Fruit fly (Drosophila melanogaster) whole organism, prepupa: Measurements from ENCODE around the gene CG45002.

ENCODE experiments used
- Blimp-1 ChIP-seq: fragments of 200-800 bp; sonication (Bioruptor generic); optimal IDR thresholded peaks from 3 replicates; lab custom pipeline; 2017; ENCODE audit warnings: missing biosample characterization, missing genetic modification characterization, mild to moderate bottlenecking, moderate library complexity, missing genetic modification reagents
- CG11294 ChIP-seq: fragments of 200-800 bp; sonication (Bioruptor generic); IDR thresholded peaks from 2 replicates; pipeline ENCODE4 v1.3.6; 2022; ENCODE audit warnings: missing biosample characterization, missing genetic modification characterization
- CG11762 ChIP-seq: fragments of 200-800 bp; sonication (Bioruptor generic); optimal IDR thresholded peaks from 3 replicates; lab custom pipeline; 2016; ENCODE audit warnings: missing biosample characterization, missing genetic modification characterization; ENCODE audit not compliant: insufficient read depth
- CG11902 ChIP-seq: fragments of 200-800 bp; sonication (Bioruptor generic); optimal IDR thresholded peaks from 3 replicates; lab custom pipeline; 2016; ENCODE audit warnings: missing biosample characterization, missing genetic modification characterization
- CG15336 ChIP-seq: fragments of 200-800 bp; sonication (Bioruptor generic); IDR thresholded peaks from 2 replicates; pipeline ENCODE4 v1.3.6; 2022; ENCODE audit warnings: missing biosample characterization, missing genetic modification characterization
- CG1621 ChIP-seq: fragments of 200-800 bp; sonication (Bioruptor generic); optimal IDR thresholded peaks from 3 replicates; lab custom pipeline; 2018; ENCODE audit warnings: missing biosample characterization, mild to moderate bottlenecking, missing genetic modification characterization
- CG16779 ChIP-seq: fragments of 200-800 bp; sonication (Bioruptor generic); optimal IDR thresholded peaks from 3 replicates; lab custom pipeline; 2017; ENCODE audit warnings: missing biosample characterization, mild to moderate bottlenecking, missing genetic modification characterization
- CG3032 ChIP-seq: fragments of 200-800 bp; optimal IDR thresholded peaks from 2 replicates; lab custom pipeline; 2019; ENCODE audit warnings: missing biosample characterization, mild to moderate bottlenecking, missing genetic modification characterization, moderate library complexity
- CG31627 ChIP-seq: fragments of 200-800 bp; sonication (Bioruptor generic); optimal IDR thresholded peaks from 3 replicates; lab custom pipeline; 2016; ENCODE audit warnings: missing biosample characterization, missing genetic modification characterization
- CG32006 ChIP-seq: fragments of 200-800 bp; sonication (Bioruptor generic); optimal IDR thresholded peaks from 3 replicates; lab custom pipeline; 2017; ENCODE audit warnings: missing biosample characterization, mild to moderate bottlenecking, missing genetic modification characterization
- CG34406 ChIP-seq: fragments of 200-800 bp; sonication (Bioruptor generic); optimal IDR thresholded peaks from 3 replicates; lab custom pipeline; 2016; ENCODE audit warnings: missing biosample characterization, missing genetic modification characterization
- CG6163 ChIP-seq: fragments of 200-800 bp; sonication (Bioruptor generic); IDR thresholded peaks from 3 replicates; pipeline ENCODE4 v1.3.6; 2022; ENCODE audit warnings: missing biosample characterization, missing genetic modification characterization
- CG6276 ChIP-seq: fragments of 200-800 bp; sonication (Bioruptor generic); optimal IDR thresholded peaks from 2 replicates; lab custom pipeline; 2017; ENCODE audit warnings: missing biosample characterization, mild to moderate bottlenecking, missing genetic modification characterization
- CG6792 ChIP-seq: fragments of 200-800 bp; sonication (Bioruptor generic); optimal IDR thresholded peaks from 3 replicates; lab custom pipeline; 2016; ENCODE audit warnings: missing biosample characterization, missing genetic modification characterization
- CG6808 ChIP-seq: fragments of 200-800 bp; sonication (Bioruptor generic); optimal IDR thresholded peaks from 3 replicates; lab custom pipeline; 2017; ENCODE audit warnings: missing biosample characterization, missing genetic modification characterization, mild to moderate bottlenecking, moderate library complexity, missing genetic modification reagents
- CG6854 ChIP-seq: fragments of 200-800 bp; sonication (Bioruptor generic); optimal IDR thresholded peaks from 2 replicates; lab custom pipeline; 2017; ENCODE audit warnings: missing biosample characterization, mild to moderate bottlenecking, missing genetic modification characterization
- CG7368 ChIP-seq: fragments of 200-800 bp; sonication (Bioruptor generic); optimal IDR thresholded peaks from 3 replicates; lab custom pipeline; 2016; ENCODE audit warnings: missing biosample characterization, missing genetic modification characterization
- CG8119 ChIP-seq: fragments of 200-800 bp; sonication (Bioruptor generic); IDR thresholded peaks from 3 replicates; pipeline ENCODE4 v1.3.6; 2022; ENCODE audit warnings: missing biosample characterization, missing genetic modification characterization
- CG8319 ChIP-seq: fragments of 200-800 bp; sonication (Bioruptor generic); optimal IDR thresholded peaks from 3 replicates; lab custom pipeline; 2016; ENCODE audit warnings: missing biosample characterization, missing genetic modification characterization
- CG8632 ChIP-seq: fragments of 200-800 bp; sonication (Bioruptor generic); optimal IDR thresholded peaks from 3 replicates; lab custom pipeline; 2016; ENCODE audit warnings: missing biosample characterization, missing genetic modification characterization
- CG9139 ChIP-seq: fragments of 200-800 bp; sonication (Bioruptor generic); optimal IDR thresholded peaks from 3 replicates; lab custom pipeline; 2017; ENCODE audit warnings: missing biosample characterization, mild to moderate bottlenecking, missing genetic modification characterization
- Eip75B ChIP-seq: fragments of 200-800 bp; sonication (Bioruptor generic); optimal IDR thresholded peaks from 3 replicates; lab custom pipeline; 2016; ENCODE audit warnings: missing biosample characterization, missing genetic modification characterization
- Eip78C ChIP-seq: fragments of 200-800 bp; sonication (Bioruptor generic); peaks from one replicate; lab custom pipeline; 2016; ENCODE audit warnings: missing biosample characterization, missing genetic modification characterization
- Eip93F ChIP-seq: fragments of 200-800 bp; sonication (Bioruptor generic); optimal IDR thresholded peaks from 2 replicates; lab custom pipeline; 2016; ENCODE audit warnings: missing biosample characterization, mild to moderate bottlenecking, missing genetic modification characterization
- Ets21C ChIP-seq: fragments of 200-800 bp; sonication (Bioruptor generic); optimal IDR thresholded peaks from 3 replicates; lab custom pipeline; 2016; ENCODE audit warnings: missing biosample characterization, missing genetic modification characterization
- Ets96B ChIP-seq: fragments of 200-800 bp; optimal IDR thresholded peaks from 2 replicates; lab custom pipeline; 2019; ENCODE audit warnings: missing biosample characterization, mild to moderate bottlenecking, missing genetic modification characterization, moderate library complexity
- Gug ChIP-seq: fragments of 200-800 bp; sonication (Bioruptor generic); IDR thresholded peaks from 2 replicates; pipeline ENCODE4 v1.3.6; 2022; ENCODE audit warnings: missing biosample characterization, missing genetic modification characterization
- Hr39 ChIP-seq: fragments of 200-800 bp; sonication (Bioruptor generic); optimal IDR thresholded peaks from 2 replicates; lab custom pipeline; 2016; ENCODE audit warnings: missing biosample characterization, missing genetic modification characterization
- Hr4 ChIP-seq: fragments of 200-800 bp; sonication (Bioruptor generic); optimal IDR thresholded peaks from 3 replicates; lab custom pipeline; 2016; ENCODE audit warnings: missing biosample characterization, missing genetic modification characterization
- Lpt ChIP-seq: fragments of 200-800 bp; sonication (Bioruptor generic); optimal IDR thresholded peaks from 3 replicates; lab custom pipeline; 2016; ENCODE audit warnings: missing biosample characterization, missing genetic modification characterization
- Met ChIP-seq: fragments of 200-800 bp; sonication (Bioruptor generic); optimal IDR thresholded peaks from 3 replicates; lab custom pipeline; 2016; ENCODE audit warnings: missing biosample characterization, missing genetic modification characterization
- OdsH ChIP-seq: fragments of 200-800 bp; sonication (Bioruptor generic); optimal IDR thresholded peaks from 3 replicates; lab custom pipeline; 2016; ENCODE audit warnings: missing biosample characterization, missing genetic modification characterization
- Smox ChIP-seq: fragments of 200-800 bp; sonication (Bioruptor generic); optimal IDR thresholded peaks from 3 replicates; lab custom pipeline; 2016; ENCODE audit warnings: missing biosample characterization, missing genetic modification characterization
- Sox102F ChIP-seq: fragments of 200-800 bp; sonication (Bioruptor generic); optimal IDR thresholded peaks from 2 replicates; lab custom pipeline; 2016; ENCODE audit warnings: missing biosample characterization, mild to moderate bottlenecking, missing genetic modification characterization
- Sox14 ChIP-seq: fragments of 200-800 bp; sonication (Bioruptor generic); optimal IDR thresholded peaks from 3 replicates; lab custom pipeline; 2016; ENCODE audit warnings: missing biosample characterization, missing genetic modification characterization
- Sox15 ChIP-seq: fragments of 200-800 bp; sonication (Bioruptor generic); optimal IDR thresholded peaks from 3 replicates; lab custom pipeline; 2016; ENCODE audit warnings: missing biosample characterization, missing genetic modification characterization
- acj6 ChIP-seq: fragments of 200-800 bp; sonication (Bioruptor generic); optimal IDR thresholded peaks from 3 replicates; lab custom pipeline; 2016; ENCODE audit warnings: missing biosample characterization, missing genetic modification characterization
- cyc ChIP-seq: fragments of 200-800 bp; sonication (Bioruptor generic); optimal IDR thresholded peaks from 3 replicates; lab custom pipeline; 2016; ENCODE audit warnings: missing biosample characterization, missing genetic modification characterization
- dsx ChIP-seq: fragments of 200-800 bp; optimal IDR thresholded peaks from 3 replicates; lab custom pipeline; 2019; ENCODE audit warnings: missing biosample characterization, mild to moderate bottlenecking, missing genetic modification characterization, moderate library complexity; ENCODE audit not compliant: poor library complexity, severe bottlenecking
- eg ChIP-seq: fragments of 200-800 bp; sonication (Bioruptor generic); IDR thresholded peaks from 3 replicates; pipeline ENCODE4 v1.3.6; 2022; ENCODE audit warnings: missing biosample characterization, missing genetic modification characterization
- esn ChIP-seq: fragments of 200-800 bp; sonication (Bioruptor generic); optimal IDR thresholded peaks from 2 replicates; lab custom pipeline; 2016; ENCODE audit warnings: missing biosample characterization, mild to moderate bottlenecking, missing genetic modification characterization, moderate library complexity
- fd59A ChIP-seq: fragments of 200-800 bp; sonication (Bioruptor generic); optimal IDR thresholded peaks from 2 replicates; lab custom pipeline; 2017; ENCODE audit warnings: missing biosample characterization, mild to moderate bottlenecking, missing genetic modification characterization, missing genetic modification reagents
- fd85E ChIP-seq: fragments of 200-800 bp; sonication (Bioruptor generic); optimal IDR thresholded peaks from 3 replicates; lab custom pipeline; 2016; ENCODE audit warnings: missing biosample characterization, missing genetic modification characterization
- fkh ChIP-seq: fragments of 200-800 bp; sonication (Bioruptor generic); optimal IDR thresholded peaks from 3 replicates; lab custom pipeline; 2017; ENCODE audit warnings: missing biosample characterization, mild to moderate bottlenecking, missing genetic modification characterization, moderate library complexity
- lz ChIP-seq: fragments of 200-800 bp; sonication (Bioruptor generic); optimal IDR thresholded peaks from 3 replicates; lab custom pipeline; 2016; ENCODE audit warnings: missing biosample characterization, missing genetic modification characterization
- pdm3 ChIP-seq: fragments of 200-800 bp; sonication (Bioruptor generic); optimal IDR thresholded peaks from 3 replicates; lab custom pipeline; 2016; ENCODE audit warnings: missing biosample characterization, missing genetic modification characterization
- spab ChIP-seq: fragments of 200-800 bp; sonication (Bioruptor generic); optimal IDR thresholded peaks from 2 replicates; lab custom pipeline; 2017; ENCODE audit warnings: missing biosample characterization, mild to moderate bottlenecking, missing genetic modification characterization, missing genetic modification reagents
- ss ChIP-seq, 2 experiments: fragments of 200-800 bp; sonication (Bioruptor generic); optimal IDR thresholded peaks; 2 replicates in 1 of 2; 3 replicates in 1 of 2; lab custom pipeline; 2017 to 2018; ENCODE audit warnings: mild to moderate bottlenecking in 2 of 2, missing biosample characterization in 2 of 2, missing genetic modification characterization in 2 of 2, moderate library complexity in 1 of 2
- topi ChIP-seq: fragments of 200-800 bp; sonication (Bioruptor generic); optimal IDR thresholded peaks from 3 replicates; lab custom pipeline; 2016; ENCODE audit warnings: missing biosample characterization, missing genetic modification characterization
- vri ChIP-seq: fragments of 200-800 bp; sonication (Bioruptor generic); optimal IDR thresholded peaks from 3 replicates; lab custom pipeline; 2016; ENCODE audit warnings: missing biosample characterization, mild to moderate bottlenecking, missing genetic modification characterization

Gene CG45002

dm6 chrX:16945414-16945813 lies 121.1 kb downstream of the CG45002 start (continued):
- peak; percentile 84 for TF ChIP-seq CG7368 (GFP tag; lab: Kevin White, UChicago)
- peak; percentile 79 for TF ChIP-seq CG3032
- TF ChIP-seq ss (GFP tag; optimal IDR thresholded peaks at IDR 0.05; lab: Kevin White, UChicago), result peak in 1 of 2 experiments; percentile 82
- peak; percentile 25 for TF ChIP-seq Blimp-1 (GFP tag; lab: Kevin White, UChicago)
- peak; percentile 83 for TF ChIP-seq OdsH
- peak; percentile 81 for TF ChIP-seq Sox14 (GFP tag; lab: Kevin White, UChicago)
- TF ChIP-seq Lpt (GFP tag; lab: Kevin White, UChicago), result peak; percentile 64
- peak; percentile 85 for TF ChIP-seq topi (GFP tag; lab: Kevin White, UChicago)
- peak; percentile 86 for TF ChIP-seq eg
- peak; percentile 81 for TF ChIP-seq Met (GFP tag; lab: Kevin White, UChicago)
- TF ChIP-seq Hr39, result peak; percentile 80
- peak; percentile 56 for TF ChIP-seq fd59A
- TF ChIP-seq CG6276 (GFP tag; lab: Kevin White, UChicago), result peak; percentile 71
- peak; percentile 83 for TF ChIP-seq CG1621 (tag; lab: Kevin White, UChicago)
- TF ChIP-seq pdm3, result peak; percentile 86
- peak; percentile 70 for TF ChIP-seq Ets21C
- TF ChIP-seq CG11762 (GFP tag; lab: Kevin White, UChicago), result peak; percentile 76
- TF ChIP-seq CG8319 (GFP tag; lab: Kevin White, UChicago), result peak; percentile 59
- peak; percentile 63 for TF ChIP-seq Sox15 (GFP tag; lab: Kevin White, UChicago)
- TF ChIP-seq CG32006 (GFP tag; lab: Kevin White, UChicago), result peak; percentile 85
- peak; percentile 76 for TF ChIP-seq Hr4 (GFP tag; lab: Kevin White, UChicago)
- TF ChIP-seq Sox102F (GFP tag; lab: Kevin White, UChicago), result peak; percentile 79
- TF ChIP-seq CG34406 (GFP tag; lab: Kevin White, UChicago), result peak; percentile 73
- peak; percentile 78 for TF ChIP-seq Ets96B (tag; lab: Kevin White, UChicago)
- peak; percentile 9 for TF ChIP-seq CG6854 (GFP tag; lab: Kevin White, UChicago)
- TF ChIP-seq CG6163 (GFP tag; lab: Robert Waterston, UW), result peak; percentile 83
- peak; percentile 70 for TF ChIP-seq spab (GFP tag; lab: Kevin White, UChicago)
- peak; percentile 72 for TF ChIP-seq lz (GFP tag; lab: Kevin White, UChicago)
- no peak for TF ChIP-seq dsx
- no peak for TF ChIP-seq fkh
- TF ChIP-seq esn, result peak; percentile 83

dm6 chrX:16944049-16944532 lies 122.4 kb downstream of the CG45002 start:
- TF ChIP-seq fd85E (GFP tag; lab: Kevin White, UChicago), result no peak
- no peak for TF ChIP-seq CG11294 (GFP tag; lab: Robert Waterston, UW)
- no peak for TF ChIP-seq Sox102F (GFP tag; lab: Kevin White, UChicago)
- peak; percentile 2 for TF ChIP-seq OdsH
- no peak for TF ChIP-seq Eip78C (GFP tag; lab: Kevin White, UChicago)
- TF ChIP-seq CG8632, result no peak
- no peak for TF ChIP-seq vri
- TF ChIP-seq ss (GFP tag; optimal IDR thresholded peaks at IDR 0.05; lab: Kevin White, UChicago), result no peak
- TF ChIP-seq pdm3, result no peak
- no peak for TF ChIP-seq Met (GFP tag; lab: Kevin White, UChicago)
- no peak for TF ChIP-seq CG6792
- TF ChIP-seq eg, result 0 out of 3 replicates have a peak, but pooled peaks have one; percentile 48
- TF ChIP-seq fkh, result peak; percentile 42
- TF ChIP-seq CG9139, result no peak
- TF ChIP-seq CG31627, result no peak
- no peak for TF ChIP-seq Gug (GFP tag; lab: Robert Waterston, UW)
- no peak for TF ChIP-seq acj6 (GFP tag; lab: Kevin White, UChicago)
- peak; percentile 61; the same call in 1 of the 2 replicates for TF ChIP-seq CG15336 (GFP tag; lab: Robert Waterston, UW)
- no peak for TF ChIP-seq esn
- no peak for TF ChIP-seq cyc (GFP tag; lab: Kevin White, UChicago)
- TF ChIP-seq CG16779 (tag; lab: Kevin White, UChicago), result no peak
- no peak for TF ChIP-seq Eip75B (GFP tag; lab: Kevin White, UChicago)
- no peak for TF ChIP-seq CG1621 (tag; lab: Kevin White, UChicago)
- peak; percentile 68 for TF ChIP-seq CG8119 (GFP tag; lab: Robert Waterston, UW)
- TF ChIP-seq Smox (GFP tag; lab: Kevin White, UChicago), result no peak
- TF ChIP-seq CG6808 (GFP tag; lab: Kevin White, UChicago), result no peak
- TF ChIP-seq CG11902, result no peak
- no peak for TF ChIP-seq spab (GFP tag; lab: Kevin White, UChicago)
- no peak for TF ChIP-seq CG6276 (GFP tag; lab: Kevin White, UChicago)
- no peak for TF ChIP-seq Eip93F (GFP tag; lab: Kevin White, UChicago)
